Worm (Caenorhabditis elegans): ENCODE data around the gene rml-4.

ce11 chrII:4294189-4294588 is 712 bp upstream of the rml-4 start:
- TF ChIP-seq ceh-48 (tag; optimal IDR thresholded peaks at IDR 0.05) (no peak), odd-2 (tag; optimal IDR thresholded peaks at IDR 0.05) (no peak), K02D7.2 (tag; optimal IDR thresholded peaks at IDR 0.05) (no peak), C38D4.7 (GFP tag; optimal IDR thresholded peaks at IDR 0.05) (no peak), unc-86 (tag; optimal IDR thresholded peaks at IDR 0.05) (no peak), C08G9.2 (tag; optimal IDR thresholded peaks at IDR 0.05) (no peak), fkh-10 (GFP tag; optimal IDR thresholded peaks at IDR 0.05) (no peak), tbx-2 (tag; optimal IDR thresholded peaks at IDR 0.05) (no peak), hlh-30 (tag; optimal IDR thresholded peaks at IDR 0.05; ENCODE audit: insufficient read depth) (no peak), ztf-16 (tag; optimal IDR thresholded peaks at IDR 0.05) (no peak), sox-4 (tag; optimal IDR thresholded peaks at IDR 0.05) (no peak), Y22D7AL.16 (tag; optimal IDR thresholded peaks at IDR 0.05) (no peak)
